Fruit fly (Drosophila melanogaster): ENCODE results near the gene CG13458.

The CG13458 gene

DNA sequence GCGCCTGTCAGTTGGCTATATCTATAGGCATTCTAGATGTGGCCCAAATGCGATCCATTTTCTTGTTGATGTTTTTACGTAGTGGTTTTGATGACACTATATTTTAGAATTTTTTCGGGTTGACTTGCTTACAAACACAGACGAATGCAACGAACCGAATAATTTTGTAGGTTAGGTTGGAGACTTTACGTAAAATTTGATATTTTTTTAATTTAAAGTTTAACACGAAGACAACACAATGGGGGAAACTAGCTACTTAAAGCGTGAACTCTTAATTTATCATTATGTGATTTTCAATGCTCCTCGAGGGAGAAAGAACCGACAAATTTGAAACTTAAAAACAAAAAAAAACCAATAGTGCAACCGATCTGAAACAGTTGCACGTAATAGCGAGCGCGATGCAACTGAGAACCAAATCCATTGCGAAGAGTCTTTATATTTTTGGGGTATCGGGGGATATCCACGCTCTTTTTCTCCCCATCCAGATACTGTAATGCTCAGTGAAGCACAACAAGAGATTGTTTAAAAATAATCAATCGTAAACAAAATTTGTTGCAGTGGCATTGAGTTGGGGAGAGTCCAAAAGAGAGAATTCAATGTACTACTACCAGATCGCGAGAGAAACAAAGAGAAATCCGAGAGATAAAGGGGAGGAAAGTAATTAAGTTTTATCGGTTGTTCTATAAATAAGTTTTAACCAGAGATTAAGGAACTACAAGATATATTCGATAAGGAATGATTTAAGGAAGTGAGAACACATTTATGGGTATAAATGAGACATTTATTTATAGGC, 23.3 kb upstream of the CG13458 start:
- TF ChIP-seq CG9437 (GFP tag; optimal IDR thresholded peaks at IDR 0.05) (peak; percentile 39), bigmax (GFP tag; optimal IDR thresholded peaks at IDR 0.05) (peak; percentile 71), sens (GFP tag) (peak; percentile 64), Opbp (GFP tag; IDR thresholded peaks at IDR 0.05; ENCODE audit: partially characterized antibody) (peak; percentile 37; the same call in 1 of the 3 replicates), yki (optimal IDR thresholded peaks at IDR 0.05) (peak; percentile 5), CG2199 (GFP tag; IDR thresholded peaks at IDR 0.05) (peak; percentile 16; the same call in 1 of the 3 replicates), Trl (optimal IDR thresholded peaks at IDR 0.05) (peak; percentile 63 to 71), Trl (GFP tag; optimal IDR thresholded peaks at IDR 0.05) (no peak), Pdp1 (GFP tag; optimal IDR thresholded peaks at IDR 0.05) (peak in 1 of 2 experiments; percentile 49), BtbVII (GFP tag; optimal IDR thresholded peaks at IDR 0.05) (no peak), HLH3B (GFP tag; IDR thresholded peaks at IDR 0.05) (no peak), Mrtf (GFP tag; IDR thresholded peaks at IDR 0.05) (no peak), CG4360 (GFP tag; IDR thresholded peaks at IDR 0.05) (0 out of 2 replicates have a peak, but pooled peaks have one; percentile 8), CG3163 (GFP tag; optimal IDR thresholded peaks at IDR 0.05) (peak; percentile 13)

DNA sequence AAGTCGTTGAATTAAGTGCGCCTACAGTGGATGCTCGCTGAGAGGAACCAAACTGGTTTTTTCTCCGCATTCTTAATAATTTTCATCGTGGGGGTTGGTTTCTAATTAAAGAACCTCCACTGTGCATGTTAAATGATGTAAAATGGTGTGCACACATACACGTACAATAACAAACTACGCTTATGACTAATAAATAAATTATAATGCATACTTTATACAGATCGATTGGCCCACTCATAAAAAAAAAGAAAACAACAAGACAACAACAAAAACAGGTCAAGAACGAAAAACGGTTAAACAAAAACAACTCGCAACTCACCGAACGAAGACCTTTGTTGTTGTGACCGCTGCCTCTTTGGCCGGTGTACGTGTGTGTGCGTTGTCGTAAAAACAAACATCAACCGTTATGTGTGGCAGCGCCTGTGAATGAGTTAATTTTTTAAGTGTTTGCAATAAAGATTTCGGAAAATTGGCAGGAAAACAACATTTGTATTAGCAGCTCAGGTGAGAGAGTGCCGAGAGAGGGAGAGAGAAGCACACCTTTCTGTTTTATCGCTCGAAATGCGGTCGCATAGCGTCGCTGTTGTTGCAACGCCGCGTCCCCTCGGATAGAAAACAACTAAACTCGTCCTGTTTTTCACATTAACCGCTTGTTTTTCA, 19.3 kb upstream of the CG13458 start:
- TF ChIP-seq Ssrp (tag; optimal IDR thresholded peaks at IDR 0.05): peak; percentile 8
- no peak for TF ChIP-seq Fer2 (tag; optimal IDR thresholded peaks at IDR 0.05)
- no peak for TF ChIP-seq sd (tag; optimal IDR thresholded peaks at IDR 0.05)
- TF ChIP-seq pan (optimal IDR thresholded peaks at IDR 0.05): no peak
- peak in 1 of 2 experiments; percentile 16 for TF ChIP-seq pan (GFP tag; optimal IDR thresholded peaks at IDR 0.05 in 1 of 2, IDR thresholded peaks at IDR 0.05 in 1 of 2)
- no peak for TF ChIP-seq Dbx (GFP tag; IDR thresholded peaks at IDR 0.05)
- peak; percentile 2 for TF ChIP-seq CG3281 (GFP tag; optimal IDR thresholded peaks at IDR 0.05)
- no peak for TF ChIP-seq Ravus (GFP tag; IDR thresholded peaks at IDR 0.05)
- TF ChIP-seq CG9876 (GFP tag; optimal IDR thresholded peaks at IDR 0.05): no peak
- TF ChIP-seq otp (GFP tag; IDR thresholded peaks at IDR 0.05): no peak
- TF ChIP-seq Lhr (GFP tag; optimal IDR thresholded peaks at IDR 0.05): no peak
- peak; percentile 68 for TF ChIP-seq cg (GFP tag; optimal IDR thresholded peaks at IDR 0.05)
- peak; percentile 45; the same call in 1 of the 3 replicates for TF ChIP-seq row (GFP tag; IDR thresholded peaks at IDR 0.05)
- TF ChIP-seq dmrt99B (tag; optimal IDR thresholded peaks at IDR 0.05): no peak
- TF ChIP-seq cwo (GFP tag; optimal IDR thresholded peaks at IDR 0.05): peak; percentile 3
- peak; percentile 2 for TF ChIP-seq Dek (tag; optimal IDR thresholded peaks at IDR 0.05)
- peak; percentile 6 for TF ChIP-seq sug (tag; optimal IDR thresholded peaks at IDR 0.05)
- TF ChIP-seq CG12942 (GFP tag; optimal IDR thresholded peaks at IDR 0.05): no peak
- TF ChIP-seq CG14965 (GFP tag; optimal IDR thresholded peaks at IDR 0.05; ENCODE audit: borderline replicate concordance): no peak
- peak; percentile 23 for TF ChIP-seq CG11504 (tag; optimal IDR thresholded peaks at IDR 0.05)
- TF ChIP-seq Dip3 (GFP tag; optimal IDR thresholded peaks at IDR 0.05): no peak
- TF ChIP-seq D19A (tag; optimal IDR thresholded peaks at IDR 0.05): peak; percentile 23
- peak; percentile 61; the same call in 2 of the 4 replicates for TF ChIP-seq Dll (GFP tag; IDR thresholded peaks at IDR 0.05; ENCODE audit: partially characterized antibody)
- peak; percentile 26 for TF ChIP-seq CG8924 (tag; optimal IDR thresholded peaks at IDR 0.05)
- TF ChIP-seq ttk (GFP tag; IDR thresholded peaks at IDR 0.05): no peak
- TF ChIP-seq Meics (GFP tag; optimal IDR thresholded peaks at IDR 0.05): no peak
- no peak for TF ChIP-seq HLH4C (GFP tag; IDR thresholded peaks at IDR 0.05; ENCODE audit: partially characterized antibody)
- no peak for TF ChIP-seq Ada2b (GFP tag; IDR thresholded peaks at IDR 0.05)
- no peak for TF ChIP-seq jing (GFP tag; optimal IDR thresholded peaks at IDR 0.05)
- peak; percentile 24; the same call in 1 of the 2 replicates for TF ChIP-seq CG32532 (GFP tag; IDR thresholded peaks at IDR 0.05)
- TF ChIP-seq CG11085 (GFP tag; IDR thresholded peaks at IDR 0.05): no peak
- TF ChIP-seq cad (GFP tag; optimal IDR thresholded peaks at IDR 0.05): peak; percentile 13
- TF ChIP-seq Hsf (GFP tag; optimal IDR thresholded peaks at IDR 0.05): no peak
- TF ChIP-seq Dref (GFP tag; IDR thresholded peaks at IDR 0.05): no peak
- TF ChIP-seq Trl (optimal IDR thresholded peaks at IDR 0.05): peak; percentile 64 to 71
- no peak for TF ChIP-seq Trl (GFP tag; optimal IDR thresholded peaks at IDR 0.05)

Data from whole organism, embryonic.